Fruit fly (Drosophila melanogaster): ENCODE data around the gene CG3939.

CG3939 gene

dm6 chrX:3205887-3206794, 31.3 kb downstream of the CG3939 start (continued):
- TF ChIP-seq sd (tag; optimal IDR thresholded peaks at IDR 0.05): peak; percentile 8
- no peak for TF ChIP-seq CG6791 (GFP tag; IDR thresholded peaks at IDR 0.05; ENCODE audit: partially characterized antibody)
- TF ChIP-seq CG12104 (GFP tag; optimal IDR thresholded peaks at IDR 0.05): no peak
- peak; percentile 57 for TF ChIP-seq CG6683 (GFP tag; optimal IDR thresholded peaks at IDR 0.05)
- no peak for TF ChIP-seq Poxn (GFP tag; IDR thresholded peaks at IDR 0.05)
- TF ChIP-seq Gug (GFP tag; IDR thresholded peaks at IDR 0.05): peak; percentile 59
- TF ChIP-seq da (GFP tag; optimal IDR thresholded peaks at IDR 0.05): no peak
- peak; percentile 53 for TF ChIP-seq CG5180 (GFP tag; optimal IDR thresholded peaks at IDR 0.05)
- TF ChIP-seq CG33213 (GFP tag; optimal IDR thresholded peaks at IDR 0.05): peak; percentile 28
- TF ChIP-seq CG7963 (GFP tag; IDR thresholded peaks at IDR 0.05; ENCODE audit: partially characterized antibody): no peak
- TF ChIP-seq yki (optimal IDR thresholded peaks at IDR 0.05): no peak
- peak; percentile 60 for TF ChIP-seq CG15514 (GFP tag; optimal IDR thresholded peaks at IDR 0.05)
- peak; percentile 43 for TF ChIP-seq CG8089 (GFP tag; optimal IDR thresholded peaks at IDR 0.05)
- peak; percentile 66 for TF ChIP-seq Ptx1 (GFP tag; IDR thresholded peaks at IDR 0.05)
- no peak for TF ChIP-seq usp (GFP tag; optimal IDR thresholded peaks at IDR 0.05)
- no peak for TF ChIP-seq zen (tag; optimal IDR thresholded peaks at IDR 0.05)
- TF ChIP-seq mirr (GFP tag; optimal IDR thresholded peaks at IDR 0.05): peak; percentile 3
- no peak for TF ChIP-seq hb (GFP tag; IDR thresholded peaks at IDR 0.05; ENCODE audit: partially characterized antibody)
- peak; percentile 68; the same call in 2 of the 3 replicates for TF ChIP-seq CG11456 (GFP tag; IDR thresholded peaks at IDR 0.05)
- TF ChIP-seq Blimp-1 (GFP tag; optimal IDR thresholded peaks at IDR 0.05): peak; percentile 58
- 0 out of 2 replicates have a peak, but pooled peaks have one; percentile 49 for TF ChIP-seq gt (GFP tag; IDR thresholded peaks at IDR 0.05)
- TF ChIP-seq Dip2 (GFP tag; IDR thresholded peaks at IDR 0.05): no peak
- peak; percentile 4 for TF ChIP-seq CG16815 (GFP tag; optimal IDR thresholded peaks at IDR 0.05)
- peak; percentile 72 for TF ChIP-seq ranshi (GFP tag; IDR thresholded peaks at IDR 0.05)
- TF ChIP-seq Mrtf (GFP tag; IDR thresholded peaks at IDR 0.05): peak; percentile 63; the same call in 2 of the 3 replicates
- 0 out of 3 replicates have a peak, but pooled peaks have one; percentile 26 for TF ChIP-seq CG17361 (GFP tag; IDR thresholded peaks at IDR 0.05)
- no peak for TF ChIP-seq CG7271 (tag; optimal IDR thresholded peaks at IDR 0.05)
- TF ChIP-seq CG3407 (GFP tag; optimal IDR thresholded peaks at IDR 0.05): peak; percentile 7
- peak; percentile 23 for TF ChIP-seq CG10543 (GFP tag; optimal IDR thresholded peaks at IDR 0.05)
- TF ChIP-seq Med (GFP tag): peak; percentile 92
- peak; percentile 81 for TF ChIP-seq Antp (GFP tag; optimal IDR thresholded peaks at IDR 0.05)
- peak; percentile 71 for TF ChIP-seq CG7839 (tag; optimal IDR thresholded peaks at IDR 0.05)
- TF ChIP-seq gcm2 (GFP tag; optimal IDR thresholded peaks at IDR 0.05): peak; percentile 37
- no peak for TF ChIP-seq lola (GFP tag; optimal IDR thresholded peaks at IDR 0.05)
- peak; percentile 64 for TF ChIP-seq caup (GFP tag; optimal IDR thresholded peaks at IDR 0.05; ENCODE audit: severe bottlenecking)
- no peak for TF ChIP-seq CG8388 (GFP tag; optimal IDR thresholded peaks at IDR 0.05)
- peak; percentile 44 for TF ChIP-seq CG18476 (GFP tag; optimal IDR thresholded peaks at IDR 0.05)
- peak; percentile 62 for TF ChIP-seq scrt (GFP tag; optimal IDR thresholded peaks at IDR 0.05)
- peak; percentile 45 for TF ChIP-seq Max (GFP tag; optimal IDR thresholded peaks at IDR 0.05)
- no peak for TF ChIP-seq CG4328 (GFP tag; optimal IDR thresholded peaks at IDR 0.05)
- peak; percentile 40 for TF ChIP-seq CG12155 (GFP tag; optimal IDR thresholded peaks at IDR 0.05)
- no peak for TF ChIP-seq stwl (tag; optimal IDR thresholded peaks at IDR 0.05)
- peak; percentile 43 for TF ChIP-seq slp2 (GFP tag; optimal IDR thresholded peaks at IDR 0.05)
- TF ChIP-seq HLH3B (GFP tag; IDR thresholded peaks at IDR 0.05): peak; percentile 73
- TF ChIP-seq tin (GFP tag; optimal IDR thresholded peaks at IDR 0.05): peak; percentile 53
- peak; percentile 47; the same call in 1 of the 2 replicates for TF ChIP-seq CG14667 (GFP tag; IDR thresholded peaks at IDR 0.05)
- no peak for TF ChIP-seq Nf-YC (tag; optimal IDR thresholded peaks at IDR 0.05)
- no peak for TF ChIP-seq CG8478 (optimal IDR thresholded peaks at IDR 0.05)
